Fruit fly (Drosophila melanogaster): ENCODE results near the gene Gtpx.
A peak's percentile ranks its signal among the peaks of the same experiment; 100 is the strongest.

The Gtpx gene

DNA sequence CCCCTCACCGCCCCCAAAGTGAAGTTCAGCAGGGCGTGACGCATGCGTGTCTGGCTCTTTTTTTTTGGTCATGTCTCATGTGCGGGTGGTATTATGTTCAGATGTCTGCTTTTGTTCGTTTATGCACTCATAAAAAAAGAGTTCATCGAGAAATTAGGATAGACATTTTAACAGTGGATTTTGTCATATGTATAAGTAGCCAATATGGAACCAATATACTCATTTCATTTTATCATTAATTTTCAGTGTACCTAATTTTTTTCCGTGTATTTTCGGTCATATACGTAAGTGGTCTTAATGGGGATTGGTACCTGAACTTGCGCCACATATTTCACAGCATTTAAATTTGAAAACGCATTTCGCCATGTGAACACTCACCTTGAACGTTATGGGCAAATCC, 25.7 kb upstream of the Gtpx start (continued):
- no peak for TF ChIP-seq gcm2 (GFP tag; optimal IDR thresholded peaks at IDR 0.05)
- no peak for TF ChIP-seq nom (GFP tag; optimal IDR thresholded peaks at IDR 0.05)
- peak; percentile 45; the same call in 1 of the 2 replicates for TF ChIP-seq ro (GFP tag; IDR thresholded peaks at IDR 0.05)
- TF ChIP-seq TFAM (GFP tag; optimal IDR thresholded peaks at IDR 0.05), result no peak
- peak; percentile 8 for TF ChIP-seq ems (GFP tag; optimal IDR thresholded peaks at IDR 0.05)
- TF ChIP-seq HLH3B (GFP tag; IDR thresholded peaks at IDR 0.05), result peak; percentile 76
- peak; percentile 49 for TF ChIP-seq Xbp1 (GFP tag; optimal IDR thresholded peaks at IDR 0.05)
- no peak for TF ChIP-seq yki (optimal IDR thresholded peaks at IDR 0.05)
- TF ChIP-seq CG4360 (GFP tag; IDR thresholded peaks at IDR 0.05), result peak; percentile 20; the same call in 1 of the 2 replicates
- peak; percentile 58 for TF ChIP-seq HHEX (GFP tag; optimal IDR thresholded peaks at IDR 0.05)
- TF ChIP-seq CG2712 (tag; optimal IDR thresholded peaks at IDR 0.05), result peak; percentile 73
- peak; percentile 75 for TF ChIP-seq bab2 (GFP tag; optimal IDR thresholded peaks at IDR 0.05)
- TF ChIP-seq CG4854 (GFP tag; optimal IDR thresholded peaks at IDR 0.05), result no peak
- peak; percentile 76 for TF ChIP-seq Awh (GFP tag; IDR thresholded peaks at IDR 0.05)
- TF ChIP-seq CG8290 (GFP tag; optimal IDR thresholded peaks at IDR 0.05), result no peak
- no peak for TF ChIP-seq CG8290 (tag; optimal IDR thresholded peaks at IDR 0.05)
- TF ChIP-seq CG11696 (GFP tag; IDR thresholded peaks at IDR 0.05), result peak; percentile 55; the same call in 1 of the 2 replicates
- TF ChIP-seq fd96Cb (tag; optimal IDR thresholded peaks at IDR 0.05), result peak; percentile 71
- TF ChIP-seq Nf-YB (GFP tag; optimal IDR thresholded peaks at IDR 0.05), result no peak
- peak; percentile 80 for TF ChIP-seq ranshi (GFP tag; IDR thresholded peaks at IDR 0.05)
- TF ChIP-seq bigmax (GFP tag; optimal IDR thresholded peaks at IDR 0.05), result no peak
- TF ChIP-seq Ets65A (GFP tag), result peak; percentile 60
- TF ChIP-seq pfk (GFP tag; optimal IDR thresholded peaks at IDR 0.05), result no peak
- TF ChIP-seq Hey (tag; optimal IDR thresholded peaks at IDR 0.05), result no peak
- TF ChIP-seq Myb (GFP tag; optimal IDR thresholded peaks at IDR 0.05), result peak; percentile 4
- peak; percentile 41 for TF ChIP-seq CG3407 (GFP tag; optimal IDR thresholded peaks at IDR 0.05)
- no peak for TF ChIP-seq unc-4 (GFP tag; IDR thresholded peaks at IDR 0.05; ENCODE audit: partially characterized antibody)
- peak; percentile 70; the same call in 1 of the 3 replicates for TF ChIP-seq H15 (GFP tag; IDR thresholded peaks at IDR 0.05)
- TF ChIP-seq eve (GFP tag; optimal IDR thresholded peaks at IDR 0.05), result peak in 1 of 2 experiments; percentile 83
- no peak for TF ChIP-seq BEAF-32 (GFP tag; optimal IDR thresholded peaks at IDR 0.05)
- no peak for TF ChIP-seq CG1832 (GFP tag; optimal IDR thresholded peaks at IDR 0.05)
- peak; percentile 55 for TF ChIP-seq CG30403 (GFP tag; optimal IDR thresholded peaks at IDR 0.05)
- no peak for TF ChIP-seq Usf (GFP tag; optimal IDR thresholded peaks at IDR 0.05)
- peak; percentile 69; the same call in 1 of the 3 replicates for TF ChIP-seq CG2199 (GFP tag; IDR thresholded peaks at IDR 0.05)
- TF ChIP-seq CG18011 (GFP tag; optimal IDR thresholded peaks at IDR 0.05), result no peak
- 0 out of 2 replicates have a peak, but pooled peaks have one; percentile 55 for TF ChIP-seq sim (GFP tag; IDR thresholded peaks at IDR 0.05)
- no peak for TF ChIP-seq abd-A (tag; optimal IDR thresholded peaks at IDR 0.05)
- TF ChIP-seq al (GFP tag; IDR thresholded peaks at IDR 0.05), result no peak
- TF ChIP-seq CG13624 (GFP tag; optimal IDR thresholded peaks at IDR 0.05), result peak; percentile 35
- peak; percentile 59 for TF ChIP-seq CG7839 (tag; optimal IDR thresholded peaks at IDR 0.05)
- TF ChIP-seq ato (GFP tag; IDR thresholded peaks at IDR 0.05; ENCODE audit: partially characterized antibody), result no peak
- TF ChIP-seq gfzf (GFP tag; optimal IDR thresholded peaks at IDR 0.05), result no peak
- peak; percentile 13 for TF ChIP-seq CG8281 (tag; optimal IDR thresholded peaks at IDR 0.05)
- peak; percentile 24 for TF ChIP-seq CG9817 (tag; optimal IDR thresholded peaks at IDR 0.05)
- no peak for TF ChIP-seq CG2202 (tag; optimal IDR thresholded peaks at IDR 0.05)
- TF ChIP-seq odd (GFP tag; optimal IDR thresholded peaks at IDR 0.05), result no peak
- TF ChIP-seq Bteb2 (GFP tag; optimal IDR thresholded peaks at IDR 0.05), result no peak
- peak; percentile 46; the same call in 1 of the 3 replicates for TF ChIP-seq ase (GFP tag; IDR thresholded peaks at IDR 0.05)
- peak; percentile 29 for TF ChIP-seq cwo (GFP tag; optimal IDR thresholded peaks at IDR 0.05)
- TF ChIP-seq onecut (GFP tag; IDR thresholded peaks at IDR 0.05), result peak; percentile 30; the same call in 1 of the 2 replicates
- peak; percentile 27 for TF ChIP-seq eyg (GFP tag; optimal IDR thresholded peaks at IDR 0.05)
- TF ChIP-seq CG6272 (GFP tag; IDR thresholded peaks at IDR 0.05), result no peak
